Fruit fly (Drosophila melanogaster) whole organism, embryonic: ENCODE results near the gene Grip84.

Experiments
- Atf-2 ChIP-seq: fragments of 200-800 bp; sonication (Bioruptor generic); optimal IDR thresholded peaks from 2 replicates; lab custom pipeline; 2016; ENCODE audit warnings: missing biosample characterization, missing genetic modification characterization
- CG10209 ChIP-seq: fragments of 200-800 bp; sonication (Bioruptor generic); optimal IDR thresholded peaks from 3 replicates; lab custom pipeline; 2017; ENCODE audit warnings: missing biosample characterization, mild to moderate bottlenecking, missing genetic modification characterization, missing genetic modification reagents
- CG10267 ChIP-seq: fragments of 200-800 bp; sonication (Bioruptor generic); optimal IDR thresholded peaks from 2 replicates; lab custom pipeline; 2018; ENCODE audit warnings: missing biosample characterization, mild to moderate bottlenecking, missing genetic modification characterization, moderate library complexity
- CG10543 ChIP-seq: fragments of 200-800 bp; sonication (Bioruptor generic); optimal IDR thresholded peaks from 3 replicates; lab custom pipeline; 2017; ENCODE audit warnings: missing biosample characterization, mild to moderate bottlenecking, missing genetic modification characterization, moderate library complexity
- CG12769 ChIP-seq: fragments of 200-800 bp; sonication (Bioruptor generic); optimal IDR thresholded peaks from 2 replicates; lab custom pipeline; 2019; ENCODE audit warnings: missing biosample characterization, mild to moderate bottlenecking, missing genetic modification characterization, moderate library complexity
- CG13287 ChIP-seq: fragments of 200-800 bp; sonication (Bioruptor generic); IDR thresholded peaks from 2 replicates; pipeline ENCODE4 v1.3.6; 2022; ENCODE audit warnings: missing biosample characterization, missing genetic modification characterization; ENCODE audit not compliant: partially characterized antibody
- CG14050 ChIP-seq: fragments of 200-800 bp; sonication (Bioruptor generic); IDR thresholded peaks from 3 replicates; pipeline ENCODE4 v1.3.6; 2022; ENCODE audit warnings: missing biosample characterization, missing genetic modification characterization
- CG15073 ChIP-seq: fragments of 200-800 bp; sonication (Bioruptor generic); optimal IDR thresholded peaks from 2 replicates; lab custom pipeline; 2016; ENCODE audit warnings: missing biosample characterization, missing genetic modification characterization
- CG15514 ChIP-seq: fragments of 200-800 bp; sonication (Bioruptor generic); optimal IDR thresholded peaks from 3 replicates; lab custom pipeline; 2017; ENCODE audit warnings: missing biosample characterization, missing genetic modification characterization, mild to moderate bottlenecking, moderate library complexity, missing genetic modification reagents
- CG2120 ChIP-seq: fragments of 200-800 bp; sonication (Bioruptor generic); optimal IDR thresholded peaks from 3 replicates; lab custom pipeline; 2016; ENCODE audit warnings: missing biosample characterization, missing genetic modification characterization
- CG34224 ChIP-seq: fragments of 200-800 bp; sonication (Bioruptor generic); IDR thresholded peaks from 3 replicates; pipeline ENCODE4 v1.3.6; 2022; ENCODE audit warnings: missing biosample characterization, missing genetic modification characterization; ENCODE audit not compliant: partially characterized antibody
- CG3838 ChIP-seq: fragments of 200-800 bp; sonication (Bioruptor generic); optimal IDR thresholded peaks from 3 replicates; lab custom pipeline; 2016; ENCODE audit warnings: missing biosample characterization, missing genetic modification characterization
- CG5245 ChIP-seq: fragments of 200-800 bp; sonication (Bioruptor generic); optimal IDR thresholded peaks from 3 replicates; lab custom pipeline; 2016; ENCODE audit warnings: missing biosample characterization, missing genetic modification characterization
- CG6689 ChIP-seq: fragments of 200-800 bp; sonication (Bioruptor generic); IDR thresholded peaks from 2 replicates; pipeline ENCODE4 v1.3.6; 2022; ENCODE audit warnings: missing biosample characterization, missing genetic modification characterization
- CG7987 ChIP-seq: fragments of 200-800 bp; sonication (Bioruptor generic); optimal IDR thresholded peaks from 2 replicates; lab custom pipeline; 2018; ENCODE audit warnings: missing biosample characterization, mild to moderate bottlenecking, missing genetic modification characterization, moderate library complexity
- Elba2 ChIP-seq: fragments of 200-800 bp; sonication (Bioruptor generic); optimal IDR thresholded peaks from 3 replicates; lab custom pipeline; 2016; ENCODE audit warnings: missing biosample characterization, missing genetic modification characterization
- Fer3 ChIP-seq: fragments of 200-800 bp; sonication (Bioruptor generic); optimal IDR thresholded peaks from 2 replicates; lab custom pipeline; 2018; ENCODE audit warnings: missing biosample characterization, mild to moderate bottlenecking, missing genetic modification characterization, moderate library complexity
- Gug ChIP-seq: fragments of 200-800 bp; sonication (Bioruptor generic); IDR thresholded peaks from 4 replicates; pipeline ENCODE4 v1.3.6; 2022; ENCODE audit warnings: missing biosample characterization, missing genetic modification characterization
- HLH3B ChIP-seq: fragments of 200-800 bp; sonication (Bioruptor generic); IDR thresholded peaks from 2 replicates; pipeline ENCODE4 v1.3.6; 2022; ENCODE audit warnings: missing biosample characterization, missing genetic modification characterization
- Med ChIP-seq: fragments of 200-800 bp; sonication (Bioruptor generic); peaks from one replicate; lab custom pipeline; 2016; ENCODE audit warnings: missing biosample characterization, missing genetic modification characterization, mild to moderate bottlenecking, inconsistent platforms, moderate library complexity
- Opbp ChIP-seq: fragments of 200-800 bp; sonication (Bioruptor generic); IDR thresholded peaks from 3 replicates; pipeline ENCODE4 v1.3.6; 2022; ENCODE audit warnings: missing biosample characterization, missing genetic modification characterization; ENCODE audit not compliant: partially characterized antibody
- PHDP ChIP-seq: fragments of 200-800 bp; sonication (Bioruptor generic); optimal IDR thresholded peaks from 3 replicates; lab custom pipeline; 2018; ENCODE audit warnings: missing biosample characterization, mild to moderate bottlenecking, missing genetic modification characterization, moderate library complexity
- Pdp1 ChIP-seq, 2 experiments: fragments of 200-800 bp; sonication (Bioruptor generic); optimal IDR thresholded peaks; 3 replicates each; lab custom pipeline; 2016; ENCODE audit warnings: missing biosample characterization in 2 of 2, missing genetic modification characterization in 2 of 2, mild to moderate bottlenecking in 1 of 2, moderate library complexity in 1 of 2
- Poxn ChIP-seq: fragments of 200-800 bp; sonication (Bioruptor generic); IDR thresholded peaks from 2 replicates; pipeline ENCODE4 v1.3.6; 2022; ENCODE audit warnings: missing biosample characterization, missing genetic modification characterization
- Rfx ChIP-seq: fragments of 200-800 bp; sonication (Bioruptor generic); IDR thresholded peaks from 2 replicates; pipeline ENCODE4 v1.3.6; 2022; ENCODE audit warnings: missing biosample characterization, missing genetic modification characterization
- ab ChIP-seq: fragments of 200-800 bp; sonication (Bioruptor generic); optimal IDR thresholded peaks from 2 replicates; lab custom pipeline; 2016; ENCODE audit warnings: missing biosample characterization, missing genetic modification characterization
- aop ChIP-seq: fragments of 200-800 bp; sonication (Bioruptor generic); IDR thresholded peaks from 2 replicates; pipeline ENCODE4 v1.3.6; 2022; ENCODE audit warnings: missing biosample characterization, missing genetic modification characterization
- ato ChIP-seq: fragments of 200-800 bp; sonication (Bioruptor generic); IDR thresholded peaks from 2 replicates; pipeline ENCODE4 v1.3.6; 2022; ENCODE audit warnings: missing biosample characterization, missing genetic modification characterization; ENCODE audit not compliant: partially characterized antibody
- chinmo ChIP-seq: fragments of 200-800 bp; sonication (Bioruptor generic); IDR thresholded peaks from 4 replicates; pipeline ENCODE4 v1.3.6; 2022; ENCODE audit warnings: missing biosample characterization, missing genetic modification characterization; ENCODE audit not compliant: partially characterized antibody
- crp ChIP-seq, 2 experiments: fragments of 200-800 bp; sonication (Bioruptor generic); optimal IDR thresholded peaks; 2 replicates in 1 of 2; 3 replicates in 1 of 2; lab custom pipeline; 2017; ENCODE audit warnings: missing biosample characterization in 2 of 2, missing genetic modification characterization in 2 of 2, mild to moderate bottlenecking in 1 of 2, moderate library complexity in 1 of 2
- fd3F ChIP-seq: fragments of 200-800 bp; sonication (Bioruptor generic); optimal IDR thresholded peaks from 2 replicates; lab custom pipeline; 2018; ENCODE audit warnings: missing biosample characterization, mild to moderate bottlenecking, missing genetic modification characterization, moderate library complexity
- grn ChIP-seq: fragments of 200-800 bp; sonication (Bioruptor generic); optimal IDR thresholded peaks from 3 replicates; lab custom pipeline; 2017; ENCODE audit warnings: missing biosample characterization, missing genetic modification characterization
- luna ChIP-seq: fragments of 200-800 bp; sonication (Bioruptor generic); optimal IDR thresholded peaks from 2 replicates; lab custom pipeline; 2016; ENCODE audit warnings: missing biosample characterization, missing genetic modification characterization
- maf-S ChIP-seq: fragments of 200-800 bp; sonication (Bioruptor generic); optimal IDR thresholded peaks from 2 replicates; lab custom pipeline; 2016; ENCODE audit warnings: missing biosample characterization, missing genetic modification characterization
- oc ChIP-seq: fragments of 200-800 bp; sonication (Bioruptor generic); optimal IDR thresholded peaks from 2 replicates; lab custom pipeline; 2018; ENCODE audit warnings: missing biosample characterization, mild to moderate bottlenecking, missing genetic modification characterization, moderate library complexity
- pb ChIP-seq: fragments of 200-800 bp; sonication (Bioruptor generic); optimal IDR thresholded peaks from 3 replicates; lab custom pipeline; 2016; ENCODE audit warnings: missing biosample characterization, missing genetic modification characterization
- sd ChIP-seq: fragments of 200-800 bp; sonication (Bioruptor generic); optimal IDR thresholded peaks from 3 replicates; lab custom pipeline; 2018; ENCODE audit warnings: missing biosample characterization, mild to moderate bottlenecking, missing genetic modification characterization, moderate library complexity
- sr ChIP-seq: fragments of 200-800 bp; sonication (Bioruptor generic); IDR thresholded peaks from 3 replicates; pipeline ENCODE4 v1.3.6; 2022; ENCODE audit warnings: missing biosample characterization, missing genetic modification characterization
- ssp ChIP-seq: fragments of 200-800 bp; sonication (Bioruptor generic); IDR thresholded peaks from 2 replicates; pipeline ENCODE4 v1.3.6; 2022; ENCODE audit warnings: missing biosample characterization, missing genetic modification characterization
- yki ChIP-seq: fragments of >200 bp; optimal IDR thresholded peaks from 3 replicates; lab custom pipeline; 2018
- zf30C ChIP-seq: fragments of 200-800 bp; sonication (Bioruptor generic); optimal IDR thresholded peaks from 3 replicates; lab custom pipeline; 2018; ENCODE audit warnings: missing biosample characterization, mild to moderate bottlenecking, missing genetic modification characterization

Gene Grip84

dm6 chrX:19602483-19602882 lies 36.9 kb upstream of the Grip84 start:
- TF ChIP-seq CG7987 (GFP tag; lab: Kevin White, UChicago): no peak
- TF ChIP-seq ab (GFP tag; lab: Kevin White, UChicago): no peak
- no peak for TF ChIP-seq luna (GFP tag; lab: Kevin White, UChicago)
- no peak for TF ChIP-seq Fer3 (tag; lab: Kevin White, UChicago)
- no peak for TF ChIP-seq CG5245 (GFP tag; lab: Kevin White, UChicago)
- no peak for TF ChIP-seq CG14050 (GFP tag; lab: Robert Waterston, UW)
- TF ChIP-seq HLH3B (GFP tag; lab: Robert Waterston, UW): no peak
- TF ChIP-seq PHDP (tag; lab: Kevin White, UChicago): no peak
- TF ChIP-seq fd3F (GFP tag; lab: Kevin White, UChicago): no peak
- TF ChIP-seq CG13287 (GFP tag; lab: Robert Waterston, UW): 0 out of 2 replicates have a peak, but pooled peaks have one; percentile 5
- TF ChIP-seq grn (GFP tag; lab: Kevin White, UChicago): no peak
- peak; percentile 89 for TF ChIP-seq sd (tag; lab: Kevin White, UChicago)
- TF ChIP-seq CG2120 (GFP tag; lab: Kevin White, UChicago): no peak
- peak; percentile 41; the same call in 1 of the 2 replicates for TF ChIP-seq Rfx (GFP tag; lab: Robert Waterston, UW)
- TF ChIP-seq CG15073 (GFP tag; lab: Kevin White, UChicago): no peak
- peak; percentile 38 for TF ChIP-seq CG12769
- no peak for TF ChIP-seq crp (GFP tag; optimal IDR thresholded peaks at IDR 0.05; lab: Kevin White, UChicago)
- no peak for TF ChIP-seq ato (GFP tag; lab: Robert Waterston, UW)
- TF ChIP-seq aop (GFP tag; lab: Robert Waterston, UW): no peak
- peak; percentile 21; the same call in 1 of the 3 replicates for TF ChIP-seq CG34224 (GFP tag; lab: Robert Waterston, UW)
- TF ChIP-seq oc (tag; lab: Kevin White, UChicago): no peak
- TF ChIP-seq CG3838: no peak
- TF ChIP-seq Pdp1 (GFP tag; optimal IDR thresholded peaks at IDR 0.05; lab: Kevin White, UChicago): peak in 1 of 2 experiments; percentile 39
- no peak for TF ChIP-seq maf-S (GFP tag; lab: Kevin White, UChicago)
- TF ChIP-seq chinmo (GFP tag; lab: Robert Waterston, UW): 0 out of 4 replicates have a peak, but pooled peaks have one; percentile 64
- no peak for TF ChIP-seq Atf-2 (GFP tag; lab: Kevin White, UChicago)
- TF ChIP-seq Med (GFP tag; lab: Kevin White, UChicago): peak; percentile 40
- TF ChIP-seq Elba2 (GFP tag; lab: Kevin White, UChicago): no peak
- TF ChIP-seq sr: peak; percentile 87
- TF ChIP-seq CG10543 (GFP tag; lab: Kevin White, UChicago): peak; percentile 69
- no peak for TF ChIP-seq zf30C
- no peak for TF ChIP-seq pb
- no peak for TF ChIP-seq ssp
- TF ChIP-seq CG6689 (GFP tag; lab: Robert Waterston, UW): no peak
- no peak for TF ChIP-seq Gug (GFP tag; lab: Robert Waterston, UW)
- no peak for TF ChIP-seq CG15514 (GFP tag; lab: Kevin White, UChicago)
- no peak for TF ChIP-seq CG10267 (tag; lab: Kevin White, UChicago)
- TF ChIP-seq yki: no peak
- TF ChIP-seq Opbp: 0 out of 3 replicates have a peak, but pooled peaks have one; percentile 25
- TF ChIP-seq Poxn (GFP tag; lab: Robert Waterston, UW): no peak
- no peak for TF ChIP-seq CG10209 (GFP tag; lab: Kevin White, UChicago)
